Worm (Caenorhabditis elegans): ENCODE data around the gene ZK1193.2.

DNA sequence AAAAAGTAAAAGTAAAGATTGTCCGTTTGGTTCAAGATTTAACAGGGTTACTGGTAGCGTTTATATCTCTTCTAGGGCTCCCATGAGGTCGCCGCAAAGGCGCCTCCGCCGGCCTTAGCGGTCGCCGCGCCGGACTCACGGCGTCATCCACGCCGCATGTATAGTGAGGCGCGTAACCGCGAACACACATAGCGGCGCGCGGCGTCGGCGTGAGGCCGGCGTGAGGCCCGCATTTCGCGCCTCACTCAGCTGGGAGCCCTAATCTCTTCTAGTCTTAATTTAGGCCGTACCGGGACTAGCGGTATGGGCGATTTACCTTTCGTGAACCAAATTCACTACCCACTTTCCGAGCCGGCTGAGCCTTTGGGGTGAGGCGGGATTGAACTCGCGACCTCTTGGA, 36.2 kb upstream of the ZK1193.2 start:
- TF ChIP-seq ama-1 (optimal IDR thresholded peaks at IDR 0.05) (no peak), pes-1 (GFP tag; IDR thresholded peaks at IDR 0.05) (no peak; the same call in 1 of the 2 replicates), F13C5.2 (tag; optimal IDR thresholded peaks at IDR 0.05) (no peak), aly-1 (tag; optimal IDR thresholded peaks at IDR 0.05) (no peak), flt-1 (GFP tag; IDR thresholded peaks at IDR 0.05) (no peak), tbx-37 (GFP tag; conservative IDR thresholded peaks at IDR 0.05) (no peak), scrt-1 (GFP tag; IDR thresholded peaks at IDR 0.05) (no peak), sea-1 (GFP tag; conservative IDR thresholded peaks at IDR 0.05) (no peak)
